Fruit fly (Drosophila melanogaster): Measurements from ENCODE around the gene Sgs3.

Gene Sgs3

dm6 chr3L:11483135-11483534 lies 28.9 kb upstream of the Sgs3 start (continued):
- TF ChIP-seq CG11504 (tag; optimal IDR thresholded peaks at IDR 0.05) (peak; percentile 67), Nf-YA (GFP tag; IDR thresholded peaks at IDR 0.05) (0 out of 2 replicates have a peak, but pooled peaks have one; percentile 19), Pdp1 (GFP tag; optimal IDR thresholded peaks at IDR 0.05) (peak; percentile 7 to 40), cato (GFP tag; optimal IDR thresholded peaks at IDR 0.05; ENCODE audit: borderline replicate concordance) (no peak), chn (GFP tag; optimal IDR thresholded peaks at IDR 0.05) (peak; percentile 53), Abd-B (GFP tag; optimal IDR thresholded peaks at IDR 0.05) (peak; percentile 34), dpn (GFP tag; optimal IDR thresholded peaks at IDR 0.05) (peak in 1 of 2 experiments; percentile 42), Sry-δ (GFP tag; optimal IDR thresholded peaks at IDR 0.05) (peak; percentile 10), bsh (GFP tag; optimal IDR thresholded peaks at IDR 0.05) (peak in 1 of 2 experiments; percentile 51), Poxn (GFP tag; IDR thresholded peaks at IDR 0.05) (no peak), Doc3 (GFP tag; IDR thresholded peaks at IDR 0.05; ENCODE audit: partially characterized antibody) (no peak), pros (GFP tag; optimal IDR thresholded peaks at IDR 0.05) (no peak), CG6654 (GFP tag; optimal IDR thresholded peaks at IDR 0.05) (no peak), CG1602 (GFP tag; optimal IDR thresholded peaks at IDR 0.05) (peak; percentile 54), Dll (GFP tag; IDR thresholded peaks at IDR 0.05; ENCODE audit: partially characterized antibody) (no peak), CG31441 (GFP tag; IDR thresholded peaks at IDR 0.05) (peak; percentile 73), CG18262 (tag; optimal IDR thresholded peaks at IDR 0.05) (peak; percentile 70), E2f1 (GFP tag; IDR thresholded peaks at IDR 0.05) (peak; percentile 43; the same call in 1 of the 2 replicates), CG16813 (GFP tag; IDR thresholded peaks at IDR 0.05; ENCODE audit: partially characterized antibody) (peak; percentile 54; the same call in 2 of the 3 replicates), zfh1 (GFP tag; IDR thresholded peaks at IDR 0.05) (peak; percentile 55; the same call in 1 of the 3 replicates), sqz (GFP tag; optimal IDR thresholded peaks at IDR 0.05) (peak; percentile 1), Sox100B (GFP tag; optimal IDR thresholded peaks at IDR 0.05) (peak; percentile 48), CG12104 (GFP tag; optimal IDR thresholded peaks at IDR 0.05) (peak; percentile 10), pb (GFP tag; optimal IDR thresholded peaks at IDR 0.05) (peak; percentile 39), Sox102F (GFP tag; optimal IDR thresholded peaks at IDR 0.05) (peak; percentile 63), eve (GFP tag; optimal IDR thresholded peaks at IDR 0.05) (peak in 1 of 2 experiments; percentile 67), CG6254 (GFP tag; optimal IDR thresholded peaks at IDR 0.05) (peak; percentile 27), Med (GFP tag) (peak; percentile 89), CG8359 (GFP tag; optimal IDR thresholded peaks at IDR 0.05; ENCODE audit: borderline replicate concordance) (peak; percentile 17), CG8944 (GFP tag; optimal IDR thresholded peaks at IDR 0.05) (peak; percentile 15), emc (GFP tag; optimal IDR thresholded peaks at IDR 0.05) (peak; percentile 7), CG10431 (GFP tag; optimal IDR thresholded peaks at IDR 0.05) (peak; percentile 98), GATAe (GFP tag; conservative IDR thresholded peaks at IDR 0.05) (no peak), CG17912 (GFP tag; optimal IDR thresholded peaks at IDR 0.05) (no peak), CG8388 (GFP tag; optimal IDR thresholded peaks at IDR 0.05) (peak; percentile 45), bowl (GFP tag; IDR thresholded peaks at IDR 0.05) (no peak), CG6813 (GFP tag; optimal IDR thresholded peaks at IDR 0.05) (peak; percentile 45), maf-S (GFP tag; optimal IDR thresholded peaks at IDR 0.05) (peak; percentile 21), kay (GFP tag; optimal IDR thresholded peaks at IDR 0.05) (no peak), CG16815 (GFP tag; optimal IDR thresholded peaks at IDR 0.05) (peak; percentile 11), org-1 (GFP tag; optimal IDR thresholded peaks at IDR 0.05) (peak; percentile 33), CG7745 (tag; optimal IDR thresholded peaks at IDR 0.05) (no peak), bcd (GFP tag; optimal IDR thresholded peaks at IDR 0.05) (peak; percentile 39), Hr3 (GFP tag; optimal IDR thresholded peaks at IDR 0.05) (peak; percentile 19), CG12155 (GFP tag; optimal IDR thresholded peaks at IDR 0.05) (peak; percentile 2), CG2120 (GFP tag; optimal IDR thresholded peaks at IDR 0.05) (peak; percentile 50), CG4328 (GFP tag; optimal IDR thresholded peaks at IDR 0.05) (no peak), CG4424 (GFP tag; optimal IDR thresholded peaks at IDR 0.05) (peak; percentile 4), Side (GFP tag; optimal IDR thresholded peaks at IDR 0.05) (peak; percentile 33), CG15479 (GFP tag; optimal IDR thresholded peaks at IDR 0.05) (no peak)

All from whole organism, embryonic.